Worm (Caenorhabditis elegans): ENCODE results near the gene Y66D12A.21.

- no peak for TF ChIP-seq ama-1 (optimal IDR thresholded peaks at IDR 0.05)
- TF ChIP-seq ztf-11 (tag; optimal IDR thresholded peaks at IDR 0.05): no peak
- TF ChIP-seq sma-3 (GFP tag; optimal IDR thresholded peaks at IDR 0.05): no peak
- TF ChIP-seq nhr-25 (tag; optimal IDR thresholded peaks at IDR 0.05): no peak
Measured at ce11 chrIII:11465394-11465948, 39.6 kb downstream of the Y66D12A.21 start.
